Fruit fly (Drosophila melanogaster) whole organism, embryonic: ENCODE measurements around the gene eIF3i.
A peak's percentile ranks its signal among the peaks of the same experiment; 100 is the strongest.

ENCODE experiments used
- ATbp ChIP-seq: fragments of 200-800 bp; sonication (Bioruptor generic); optimal IDR thresholded peaks from 2 replicates; lab custom pipeline; 2017; ENCODE audit warnings: missing biosample characterization, mild to moderate bottlenecking, missing genetic modification characterization, missing genetic modification reagents
- Antp ChIP-seq: fragments of 200-800 bp; sonication (Bioruptor generic); optimal IDR thresholded peaks from 3 replicates; lab custom pipeline; 2016; ENCODE audit warnings: missing biosample characterization, missing genetic modification characterization
- Atf6 ChIP-seq: fragments of 200-800 bp; sonication (Bioruptor generic); IDR thresholded peaks from 2 replicates; pipeline ENCODE4 v1.3.6; 2022; ENCODE audit warnings: missing biosample characterization, missing genetic modification characterization
- Awh ChIP-seq: fragments of 200-800 bp; sonication (Bioruptor generic); IDR thresholded peaks from 2 replicates; pipeline ENCODE4, ENCODE4 v1.3.6; 2022; ENCODE audit warnings: missing biosample characterization, missing genetic modification characterization
- CG10147 ChIP-seq: fragments of 200-800 bp; sonication (Bioruptor generic); optimal IDR thresholded peaks from 2 replicates; lab custom pipeline; 2019; ENCODE audit warnings: missing biosample characterization, mild to moderate bottlenecking, missing genetic modification characterization, moderate library complexity
- CG11456 ChIP-seq: fragments of 200-800 bp; sonication (Bioruptor generic); IDR thresholded peaks from 3 replicates; pipeline ENCODE4 v1.3.6; 2022; ENCODE audit warnings: missing biosample characterization, missing genetic modification characterization
- CG12071 ChIP-seq: fragments of 200-800 bp; sonication (Bioruptor generic); optimal IDR thresholded peaks from 3 replicates; lab custom pipeline; 2018; ENCODE audit warnings: missing biosample characterization, mild to moderate bottlenecking, missing genetic modification characterization
- CG12104 ChIP-seq: fragments of 200-800 bp; sonication (Bioruptor generic); optimal IDR thresholded peaks from 3 replicates; lab custom pipeline; 2016; ENCODE audit warnings: missing biosample characterization, missing genetic modification characterization
- CG13296 ChIP-seq: fragments of 200-800 bp; sonication (Bioruptor generic); optimal IDR thresholded peaks from 3 replicates; lab custom pipeline; 2018; ENCODE audit warnings: missing biosample characterization, mild to moderate bottlenecking, missing genetic modification characterization
- CG15696 ChIP-seq: fragments of 200-800 bp; sonication (Bioruptor generic); optimal IDR thresholded peaks from 2 replicates; lab custom pipeline; 2019; ENCODE audit warnings: missing biosample characterization, mild to moderate bottlenecking, missing genetic modification characterization, moderate library complexity
- CG16815 ChIP-seq: fragments of 200-800 bp; sonication (Bioruptor generic); optimal IDR thresholded peaks from 3 replicates; lab custom pipeline; 2017; ENCODE audit warnings: missing biosample characterization, mild to moderate bottlenecking, missing genetic modification characterization
- CG17385 ChIP-seq: fragments of 200-800 bp; sonication (Bioruptor generic); optimal IDR thresholded peaks from 3 replicates; lab custom pipeline; 2018; ENCODE audit warnings: missing biosample characterization, mild to moderate bottlenecking, missing genetic modification characterization
- CG18619 ChIP-seq: fragments of 200-800 bp; sonication (Bioruptor generic); optimal IDR thresholded peaks from 3 replicates; lab custom pipeline; 2017; ENCODE audit warnings: missing biosample characterization, mild to moderate bottlenecking, missing genetic modification characterization
- CG2202 ChIP-seq: fragments of 200-800 bp; sonication (Bioruptor generic); optimal IDR thresholded peaks from 2 replicates; lab custom pipeline; 2018; ENCODE audit warnings: missing biosample characterization, mild to moderate bottlenecking, missing genetic modification characterization
- CG30403 ChIP-seq: fragments of 200-800 bp; sonication (Bioruptor generic); optimal IDR thresholded peaks from 3 replicates; lab custom pipeline; 2016; ENCODE audit warnings: missing biosample characterization, missing genetic modification characterization
- CG31365 ChIP-seq: fragments of 200-800 bp; sonication (Bioruptor generic); optimal IDR thresholded peaks from 2 replicates; lab custom pipeline; 2018; ENCODE audit warnings: missing biosample characterization, mild to moderate bottlenecking, missing genetic modification characterization
- CG3407 ChIP-seq: fragments of 200-800 bp; sonication (Bioruptor generic); optimal IDR thresholded peaks from 2 replicates; lab custom pipeline; 2018; ENCODE audit warnings: missing biosample characterization, mild to moderate bottlenecking, missing genetic modification characterization
- CG8478 ChIP-seq: fragments of >200 bp; optimal IDR thresholded peaks from 2 replicates; lab custom pipeline; 2018
- Chrac-16 ChIP-seq: fragments of 200-800 bp; sonication (Bioruptor generic); optimal IDR thresholded peaks from 3 replicates; lab custom pipeline; 2016; ENCODE audit warnings: missing biosample characterization, missing genetic modification characterization
- CkIIα-i1 ChIP-seq: fragments of 200-800 bp; sonication (Bioruptor generic); IDR thresholded peaks from 2 replicates; pipeline ENCODE4 v1.3.6; 2022; ENCODE audit warnings: missing biosample characterization, missing genetic modification characterization
- Dp ChIP-seq: fragments of 200-800 bp; sonication (Bioruptor generic); optimal IDR thresholded peaks from 2 replicates; lab custom pipeline; 2018; ENCODE audit warnings: missing biosample characterization, mild to moderate bottlenecking, missing genetic modification characterization, moderate library complexity
- Elba2 ChIP-seq: fragments of 200-800 bp; sonication (Bioruptor generic); optimal IDR thresholded peaks from 3 replicates; lab custom pipeline; 2016; ENCODE audit warnings: missing biosample characterization, missing genetic modification characterization
- Hr51 ChIP-seq, 2 experiments: fragments of 200-800 bp; sonication (Bioruptor generic); optimal IDR thresholded peaks; 2 replicates in 1 of 2; 3 replicates in 1 of 2; lab custom pipeline; 2016 to 2018; ENCODE audit warnings: missing biosample characterization in 2 of 2, missing genetic modification characterization in 2 of 2, mild to moderate bottlenecking in 1 of 2, moderate library complexity in 1 of 2
- MESR4 ChIP-seq: fragments of 200-800 bp; sonication (Bioruptor generic); optimal IDR thresholded peaks from 2 replicates; lab custom pipeline; 2018; ENCODE audit warnings: missing biosample characterization, mild to moderate bottlenecking, missing genetic modification characterization, moderate library complexity
- Meics ChIP-seq: fragments of 200-800 bp; sonication (Bioruptor generic); optimal IDR thresholded peaks from 2 replicates; lab custom pipeline; 2017; ENCODE audit warnings: missing biosample characterization, mild to moderate bottlenecking, missing genetic modification characterization
- NC2β ChIP-seq: fragments of 200-800 bp; sonication (Bioruptor generic); optimal IDR thresholded peaks from 2 replicates; lab custom pipeline; 2016; ENCODE audit warnings: missing biosample characterization, missing genetic modification characterization
- Opbp ChIP-seq: fragments of 200-800 bp; sonication (Bioruptor generic); IDR thresholded peaks from 3 replicates; pipeline ENCODE4 v1.3.6; 2022; ENCODE audit warnings: missing biosample characterization, missing genetic modification characterization; ENCODE audit not compliant: partially characterized antibody
- PHDP ChIP-seq: fragments of 200-800 bp; sonication (Bioruptor generic); optimal IDR thresholded peaks from 3 replicates; lab custom pipeline; 2018; ENCODE audit warnings: missing biosample characterization, mild to moderate bottlenecking, missing genetic modification characterization, moderate library complexity
- Pdp1 ChIP-seq, 2 experiments: fragments of 200-800 bp; sonication (Bioruptor generic); optimal IDR thresholded peaks; 3 replicates each; lab custom pipeline; 2016; ENCODE audit warnings: missing biosample characterization in 2 of 2, missing genetic modification characterization in 2 of 2, mild to moderate bottlenecking in 1 of 2, moderate library complexity in 1 of 2
- Ravus ChIP-seq: fragments of 200-800 bp; sonication (Bioruptor generic); IDR thresholded peaks from 2 replicates; pipeline ENCODE4 v1.3.6; 2022; ENCODE audit warnings: missing biosample characterization, missing genetic modification characterization
- Spps ChIP-seq: fragments of 200-800 bp; sonication (Bioruptor generic); optimal IDR thresholded peaks from 2 replicates; lab custom pipeline; 2018; ENCODE audit warnings: missing biosample characterization, mild to moderate bottlenecking, missing genetic modification characterization
- Sry-δ ChIP-seq: fragments of 200-800 bp; sonication (Bioruptor generic); optimal IDR thresholded peaks from 2 replicates; lab custom pipeline; 2016; ENCODE audit warnings: missing biosample characterization, missing genetic modification characterization
- YL-1 ChIP-seq: fragments of 200-800 bp; sonication (Bioruptor generic); optimal IDR thresholded peaks from 3 replicates; lab custom pipeline; 2017; ENCODE audit warnings: missing biosample characterization, mild to moderate bottlenecking, missing genetic modification characterization
- chif ChIP-seq, 2 experiments: fragments of 200-800 bp; sonication (Bioruptor generic); optimal IDR thresholded peaks; 3 replicates each; lab custom pipeline; 2016; ENCODE audit warnings: missing biosample characterization in 2 of 2, missing genetic modification characterization in 2 of 2
- corto ChIP-seq: fragments of 200-800 bp; sonication (Bioruptor generic); optimal IDR thresholded peaks from 2 replicates; lab custom pipeline; 2016; ENCODE audit warnings: missing biosample characterization, mild to moderate bottlenecking, missing genetic modification characterization, moderate library complexity
- dpn ChIP-seq, 2 experiments: fragments of 200-800 bp; sonication (Bioruptor generic); optimal IDR thresholded peaks; 3 replicates each; lab custom pipeline; 2016; ENCODE audit warnings: missing biosample characterization in 2 of 2, missing genetic modification characterization in 2 of 2
- ewg ChIP-seq: fragments of 200-800 bp; sonication (Bioruptor generic); optimal IDR thresholded peaks from 3 replicates; lab custom pipeline; 2017; ENCODE audit warnings: mild to moderate bottlenecking, missing biosample characterization, missing genetic modification reagents, missing genetic modification characterization
- eyg ChIP-seq: fragments of 200-800 bp; sonication (Bioruptor generic); optimal IDR thresholded peaks from 3 replicates; lab custom pipeline; 2016; ENCODE audit warnings: missing biosample characterization, missing genetic modification characterization
- fd102C ChIP-seq: fragments of 200-800 bp; sonication (Bioruptor generic); optimal IDR thresholded peaks from 2 replicates; lab custom pipeline; 2018; ENCODE audit warnings: missing biosample characterization, mild to moderate bottlenecking, missing genetic modification characterization, moderate library complexity
- gem ChIP-seq: fragments of 200-800 bp; sonication (Bioruptor generic); optimal IDR thresholded peaks from 2 replicates; lab custom pipeline; 2019; ENCODE audit warnings: missing biosample characterization, mild to moderate bottlenecking, missing genetic modification characterization, moderate library complexity
- gfzf ChIP-seq: fragments of 200-800 bp; sonication (Bioruptor generic); optimal IDR thresholded peaks from 2 replicates; lab custom pipeline; 2016; ENCODE audit warnings: missing biosample characterization, mild to moderate bottlenecking, missing genetic modification characterization, moderate library complexity
- nerfin-2 ChIP-seq: fragments of 200-800 bp; sonication (Bioruptor generic); IDR thresholded peaks from 2 replicates; pipeline ENCODE4 v1.3.6; 2022; ENCODE audit warnings: missing biosample characterization, missing genetic modification characterization; ENCODE audit not compliant: partially characterized antibody
- onecut ChIP-seq: fragments of 200-800 bp; sonication (Bioruptor generic); IDR thresholded peaks from 2 replicates; pipeline ENCODE4 v1.3.6; 2022; ENCODE audit warnings: missing biosample characterization, missing genetic modification characterization
- pfk ChIP-seq: fragments of 200-800 bp; sonication (Bioruptor generic); optimal IDR thresholded peaks from 2 replicates; lab custom pipeline; 2018; ENCODE audit warnings: missing biosample characterization, mild to moderate bottlenecking, missing genetic modification characterization, moderate library complexity
- pho ChIP-seq: fragments of 200-800 bp; sonication (Bioruptor generic); optimal IDR thresholded peaks from 2 replicates; lab custom pipeline; 2016; ENCODE audit warnings: missing biosample characterization, missing genetic modification characterization
- rib ChIP-seq: fragments of 200-800 bp; sonication (Bioruptor generic); IDR thresholded peaks from 2 replicates; pipeline ENCODE4 v1.3.6; 2022; ENCODE audit warnings: missing biosample characterization, missing genetic modification characterization
- so ChIP-seq: fragments of 200-800 bp; sonication (Bioruptor generic); IDR thresholded peaks from 3 replicates; pipeline ENCODE4 v1.3.6; 2022; ENCODE audit warnings: missing biosample characterization, missing genetic modification characterization
- sr ChIP-seq: fragments of 200-800 bp; sonication (Bioruptor generic); IDR thresholded peaks from 3 replicates; pipeline ENCODE4 v1.3.6; 2022; ENCODE audit warnings: missing biosample characterization, missing genetic modification characterization
- unpg ChIP-seq: fragments of 200-800 bp; sonication (Bioruptor generic); optimal IDR thresholded peaks from 3 replicates; lab custom pipeline; 2018; ENCODE audit warnings: missing biosample characterization, mild to moderate bottlenecking, missing genetic modification characterization, moderate library complexity
- wek ChIP-seq: fragments of 200-800 bp; sonication (Bioruptor generic); optimal IDR thresholded peaks from 3 replicates; lab custom pipeline; 2018; ENCODE audit warnings: missing biosample characterization, mild to moderate bottlenecking, missing genetic modification characterization, moderate library complexity

The eIF3i gene

dm6 chr2L:4973731-4974415, 6.3 kb upstream of the eIF3i start, which contains the start of gene mRpL28 (continued):
- no peak for TF ChIP-seq Awh (GFP tag; lab: Robert Waterston, UW)
- no peak for TF ChIP-seq pfk (GFP tag; lab: Kevin White, UChicago)
- no peak for TF ChIP-seq pho (GFP tag; lab: Kevin White, UChicago)
- TF ChIP-seq gem (tag; lab: Kevin White, UChicago): no peak
- TF ChIP-seq CG12071 (GFP tag; lab: Kevin White, UChicago): no peak
- no peak for TF ChIP-seq so
- TF ChIP-seq Spps (tag; lab: Kevin White, UChicago): no peak
- TF ChIP-seq Sry-δ (GFP tag; lab: Kevin White, UChicago): no peak
- TF ChIP-seq Dp: peak; percentile 11
- TF ChIP-seq CG11456: no peak
- TF ChIP-seq wek (GFP tag; lab: Kevin White, UChicago): no peak
- no peak for TF ChIP-seq Hr51 (GFP tag; optimal IDR thresholded peaks at IDR 0.05; lab: Kevin White, UChicago)
- TF ChIP-seq fd102C (GFP tag; lab: Kevin White, UChicago): no peak
- TF ChIP-seq CG31365 (tag; lab: Kevin White, UChicago): no peak
- no peak for TF ChIP-seq Ravus (GFP tag; lab: Robert Waterston, UW)
- TF ChIP-seq gfzf (GFP tag; lab: Kevin White, UChicago): peak; percentile 13
- TF ChIP-seq Antp (GFP tag; lab: Kevin White, UChicago): no peak
- no peak for TF ChIP-seq onecut
- no peak for TF ChIP-seq CG8478 (lab: Kevin White, UChicago)
- peak; percentile 87 for TF ChIP-seq MESR4
- TF ChIP-seq CG15696 (tag; lab: Kevin White, UChicago): no peak
- no peak for TF ChIP-seq CG13296 (GFP tag; lab: Kevin White, UChicago)
- no peak for TF ChIP-seq eyg (GFP tag; lab: Kevin White, UChicago)
- TF ChIP-seq corto: no peak
- TF ChIP-seq Opbp (GFP tag; lab: Robert Waterston, UW): peak; percentile 40; the same call in 1 of the 3 replicates
- TF ChIP-seq rib (GFP tag; lab: Robert Waterston, UW): no peak
- no peak for TF ChIP-seq CG12104
- peak; percentile 20 for TF ChIP-seq unpg (GFP tag; lab: Kevin White, UChicago)
- TF ChIP-seq Elba2 (GFP tag; lab: Kevin White, UChicago): no peak
- TF ChIP-seq CG16815 (GFP tag; lab: Kevin White, UChicago): no peak
- TF ChIP-seq sr: no peak
- TF ChIP-seq CG17385 (GFP tag; lab: Kevin White, UChicago): peak; percentile 98
- TF ChIP-seq Chrac-16: no peak
- TF ChIP-seq PHDP (tag; lab: Kevin White, UChicago): peak; percentile 18
- TF ChIP-seq CG18619: no peak
- no peak for TF ChIP-seq ewg (GFP tag; lab: Kevin White, UChicago)
- TF ChIP-seq dpn (GFP tag; optimal IDR thresholded peaks at IDR 0.05; lab: Kevin White, UChicago): no peak
- no peak for TF ChIP-seq CG30403 (GFP tag; lab: Kevin White, UChicago)
- TF ChIP-seq CG10147: peak; percentile 12
- TF ChIP-seq CkIIα-i1 (GFP tag; lab: Robert Waterston, UW): no peak
- no peak for TF ChIP-seq CG2202 (tag; lab: Kevin White, UChicago)
- peak; percentile 89 for TF ChIP-seq YL-1
- no peak for TF ChIP-seq ATbp (GFP tag; lab: Kevin White, UChicago)
- peak in 1 of 2 experiments; percentile 97 for TF ChIP-seq Pdp1 (GFP tag; optimal IDR thresholded peaks at IDR 0.05; lab: Kevin White, UChicago)
- no peak; the same call in 1 of the 2 replicates for TF ChIP-seq Atf6 (GFP tag; lab: Robert Waterston, UW)
- TF ChIP-seq Meics (GFP tag; lab: Kevin White, UChicago): no peak
- TF ChIP-seq nerfin-2 (GFP tag; lab: Robert Waterston, UW): no peak
- no peak for TF ChIP-seq chif (GFP tag; optimal IDR thresholded peaks at IDR 0.05; lab: Kevin White, UChicago)
- TF ChIP-seq CG3407 (GFP tag; lab: Kevin White, UChicago): no peak
- no peak for TF ChIP-seq NC2β (GFP tag; lab: Kevin White, UChicago)
